Worm (Caenorhabditis elegans): ENCODE measurements around the gene svh-1.

- TF ChIP-seq pbrm-1 (GFP tag; IDR thresholded peaks at IDR 0.05) (no peak), ztf-18 (tag; optimal IDR thresholded peaks at IDR 0.05) (no peak), hlh-12 (tag; optimal IDR thresholded peaks at IDR 0.05) (no peak), zim-3 (tag; optimal IDR thresholded peaks at IDR 0.05) (no peak), F39B2.1 (GFP tag; IDR thresholded peaks at IDR 0.05) (no peak), F57A8.1 (GFP tag; optimal IDR thresholded peaks at IDR 0.05) (no peak), cebp-2 (GFP tag; IDR thresholded peaks at IDR 0.05) (no peak), him-1 (tag; optimal IDR thresholded peaks at IDR 0.05) (no peak), snpc-1.1 (tag; optimal IDR thresholded peaks at IDR 0.05; ENCODE audit: insufficient read depth) (no peak), mel-28 (tag; optimal IDR thresholded peaks at IDR 0.05; ENCODE audit: borderline replicate concordance) (no peak), ztf-28 (GFP tag; IDR thresholded peaks at IDR 0.05) (no peak), egl-18 (GFP tag; IDR thresholded peaks at IDR 0.05) (no peak)
Observed at ce11 chrIV:8247341-8247740, 40.9 kb downstream of the svh-1 start.
